Worm (Caenorhabditis elegans): Measurements from ENCODE around the gene nstp-8.

DNA sequence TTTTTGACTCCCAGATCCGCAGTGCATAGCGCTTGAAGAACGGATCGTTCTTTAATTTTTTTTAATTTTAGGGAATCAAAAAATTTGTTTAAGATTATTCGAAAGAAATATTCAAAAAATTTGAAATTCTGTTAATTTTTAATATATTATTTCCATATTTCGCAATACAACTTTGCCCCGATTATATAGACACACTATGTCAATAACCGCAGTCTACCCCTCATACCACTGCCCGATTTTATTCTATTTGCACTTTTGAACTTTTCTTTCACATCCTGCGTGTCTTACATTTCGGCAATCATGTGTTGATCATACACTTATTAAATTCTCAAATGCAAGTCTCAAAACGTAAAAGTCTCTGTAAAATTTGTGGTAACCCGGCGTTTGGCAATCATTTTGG lies 3.4 kb downstream of the nstp-8 start, which contains the start of gene nhr-56:
- TF ChIP-seq blmp-1 (tag; optimal IDR thresholded peaks at IDR 0.05) (peak; percentile 39), ces-1 (GFP tag; optimal IDR thresholded peaks at IDR 0.05) (no peak), mdl-1 (tag; optimal IDR thresholded peaks at IDR 0.05) (peak in 1 of 2 experiments; percentile 38), unc-62 (GFP tag; optimal IDR thresholded peaks at IDR 0.05) (no peak), zip-4 (GFP tag; optimal IDR thresholded peaks at IDR 0.05) (peak; percentile 68), snpc-4 (tag; optimal IDR thresholded peaks at IDR 0.05) (no peak), efl-3 (GFP tag; optimal IDR thresholded peaks at IDR 0.05) (no peak), lin-39 (tag; optimal IDR thresholded peaks at IDR 0.05) (no peak), tbx-2 (tag; optimal IDR thresholded peaks at IDR 0.05) (no peak)

All from whole organism, L1 larva.